Worm (Caenorhabditis elegans) whole organism, L2 larva: ENCODE results near the gene M70.3.

Experiments
- C34F6.9 ChIP-seq: fragments of 150-350 bp; optimal IDR thresholded peaks from 2 replicates; lab custom pipeline; 2014; ENCODE audit warnings: missing biosample characterization, missing genetic modification characterization
- F13H6.1 ChIP-seq: sonication (generic microtip); optimal IDR thresholded peaks from 2 replicates; lab custom pipeline; 2016; ENCODE audit warnings: missing genetic modification characterization, missing compliant biosample characterization
- R02D3.7 ChIP-seq: fragments of 150-350 bp; optimal IDR thresholded peaks from 2 replicates; lab custom pipeline; 2014; ENCODE audit warnings: missing biosample characterization, missing genetic modification characterization
- Y55F3AM.14 ChIP-seq: fragments of 200-800 bp; sonication (Bioruptor generic); optimal IDR thresholded peaks from 2 replicates; lab custom pipeline; 2018; ENCODE audit warnings: mild to moderate bottlenecking, missing genetic modification characterization, missing compliant biosample characterization
- ZK546.5 ChIP-seq: sonication (generic microtip); optimal IDR thresholded peaks from 2 replicates; lab custom pipeline; 2017; ENCODE audit warnings: missing biosample characterization, missing genetic modification characterization
- alr-1 ChIP-seq: fragments of 150-350 bp; optimal IDR thresholded peaks from 2 replicates; lab custom pipeline; 2014; ENCODE audit warnings: missing biosample characterization, missing genetic modification characterization
- aly-2 ChIP-seq: fragments of 150-350 bp; optimal IDR thresholded peaks from 2 replicates; lab custom pipeline; 2014; ENCODE audit warnings: missing biosample characterization, missing genetic modification characterization
- ama-1 ChIP-seq: fragments of 150-350 bp; optimal IDR thresholded peaks from 2 replicates; lab custom pipeline; 2018; ENCODE audit warnings: inconsistent platforms
- blmp-1 ChIP-seq: sonication (generic microtip); optimal IDR thresholded peaks from 2 replicates; lab custom pipeline; 2017; ENCODE audit warnings: missing genetic modification characterization, mild to moderate bottlenecking, missing compliant biosample characterization, antibody characterized with exemption, moderate library complexity; ENCODE audit not compliant: insufficient read depth
- ceh-16 ChIP-seq: fragments of 150-350 bp; optimal IDR thresholded peaks from 2 replicates; lab custom pipeline; 2014; ENCODE audit warnings: missing biosample characterization, missing genetic modification characterization
- ceh-82 ChIP-seq: fragments of 150-350 bp; optimal IDR thresholded peaks from 2 replicates; lab custom pipeline; 2014; ENCODE audit warnings: missing biosample characterization, missing genetic modification characterization
- crh-2 ChIP-seq: sonication (generic microtip); optimal IDR thresholded peaks from 2 replicates; lab custom pipeline; 2017; ENCODE audit warnings: missing biosample characterization, missing genetic modification characterization
- dmd-4 ChIP-seq: sonication (generic microtip); optimal IDR thresholded peaks from 2 replicates; lab custom pipeline; 2017; ENCODE audit warnings: missing biosample characterization, missing genetic modification characterization
- egl-27 ChIP-seq: sonication (generic microtip); optimal IDR thresholded peaks from 3 replicates; lab custom pipeline; 2017; ENCODE audit warnings: missing biosample characterization, missing genetic modification reagents, missing genetic modification characterization
- elt-1 ChIP-seq: fragments of 150-350 bp; optimal IDR thresholded peaks from 2 replicates; lab custom pipeline; 2014; ENCODE audit warnings: missing biosample characterization, missing genetic modification characterization
- elt-3 ChIP-seq: sonication (generic microtip); optimal IDR thresholded peaks from 2 replicates; lab custom pipeline; 2017; ENCODE audit warnings: missing biosample characterization, missing genetic modification characterization
- fos-1 ChIP-seq: fragments of 150-350 bp; optimal IDR thresholded peaks from 2 replicates; lab custom pipeline; 2014; ENCODE audit warnings: missing biosample characterization, missing genetic modification characterization
- gmeb-1 ChIP-seq: fragments of 150-350 bp; optimal IDR thresholded peaks from 2 replicates; lab custom pipeline; 2014; ENCODE audit warnings: missing biosample characterization, missing genetic modification characterization
- lin-11 ChIP-seq: fragments of 150-350 bp; sonication (generic microtip); optimal IDR thresholded peaks from 2 replicates; lab custom pipeline; 2014; ENCODE audit warnings: missing biosample characterization, missing genetic modification characterization, inconsistent platforms, mixed read lengths
- lin-13 ChIP-seq: fragments of 150-350 bp; optimal IDR thresholded peaks from 2 replicates; lab custom pipeline; 2014; ENCODE audit warnings: missing biosample characterization, missing genetic modification reagents, missing genetic modification characterization
- lin-39 ChIP-seq: fragments of 150-350 bp; optimal IDR thresholded peaks from 2 replicates; lab custom pipeline; 2014; ENCODE audit warnings: missing biosample characterization, missing genetic modification reagents, missing genetic modification characterization
- lsy-2 ChIP-seq, 2 experiments: fragments of 150-350 bp in 1 of 2; sonication (generic microtip) in 1 of 2; optimal IDR thresholded peaks; 2 replicates each; lab custom pipeline; 2014 to 2017; ENCODE audit warnings: missing biosample characterization in 2 of 2, missing genetic modification characterization in 2 of 2
- mab-5 ChIP-seq: fragments of 150-350 bp; optimal IDR thresholded peaks from 2 replicates; lab custom pipeline; 2014; ENCODE audit warnings: missing biosample characterization, missing genetic modification characterization
- mbf-1 ChIP-seq: sonication (generic microtip); optimal IDR thresholded peaks from 2 replicates; lab custom pipeline; 2017; ENCODE audit warnings: missing biosample characterization, missing genetic modification characterization
- mdl-1 ChIP-seq, 2 experiments: fragments of 150-350 bp in 1 of 2; sonication (generic microtip) in 1 of 2; optimal IDR thresholded peaks; 2 replicates each; lab custom pipeline; 2017; ENCODE audit warnings: missing biosample characterization in 2 of 2, missing genetic modification characterization in 2 of 2
- nhr-10 ChIP-seq: sonication (generic microtip); optimal IDR thresholded peaks from 2 replicates; lab custom pipeline; 2017; ENCODE audit warnings: missing biosample characterization, missing genetic modification characterization
- nhr-11 ChIP-seq: fragments of 150-350 bp; optimal IDR thresholded peaks from 2 replicates; lab custom pipeline; 2014; ENCODE audit warnings: missing biosample characterization, missing genetic modification characterization
- nhr-12 ChIP-seq: fragments of 150-350 bp; optimal IDR thresholded peaks from 2 replicates; lab custom pipeline; 2014; ENCODE audit warnings: missing biosample characterization, missing genetic modification characterization
- nhr-129 ChIP-seq: fragments of 150-350 bp; optimal IDR thresholded peaks from 2 replicates; lab custom pipeline; 2014; ENCODE audit warnings: missing biosample characterization, missing genetic modification characterization
- nhr-21 ChIP-seq: fragments of 150-350 bp; optimal IDR thresholded peaks from 2 replicates; lab custom pipeline; 2014; ENCODE audit warnings: missing biosample characterization, missing genetic modification characterization
- nhr-23 ChIP-seq: fragments of 150-350 bp; optimal IDR thresholded peaks from 2 replicates; lab custom pipeline; 2014; ENCODE audit warnings: missing biosample characterization, missing genetic modification reagents, missing genetic modification characterization
- nhr-237 ChIP-seq: fragments of 150-350 bp; optimal IDR thresholded peaks from 2 replicates; lab custom pipeline; 2014; ENCODE audit warnings: missing biosample characterization, missing genetic modification characterization
- nhr-25 ChIP-seq: fragments of 150-350 bp; sonication (generic microtip); optimal IDR thresholded peaks from 3 replicates; lab custom pipeline; 2014; ENCODE audit warnings: missing biosample characterization, missing genetic modification characterization
- nhr-6 ChIP-seq: fragments of 150-350 bp; optimal IDR thresholded peaks from 2 replicates; lab custom pipeline; 2014; ENCODE audit warnings: missing biosample characterization, missing genetic modification characterization
- nhr-77 ChIP-seq: fragments of 150-350 bp; optimal IDR thresholded peaks from 2 replicates; lab custom pipeline; 2014; ENCODE audit warnings: missing biosample characterization, missing genetic modification characterization
- peb-1 ChIP-seq: fragments of 150-350 bp; optimal IDR thresholded peaks from 2 replicates; lab custom pipeline; 2014; ENCODE audit warnings: missing biosample characterization, missing genetic modification characterization
- sem-4 ChIP-seq: fragments of 150-350 bp; optimal IDR thresholded peaks from 2 replicates; lab custom pipeline; 2014; ENCODE audit warnings: missing biosample characterization, missing genetic modification reagents, missing genetic modification characterization
- skn-1 ChIP-seq: sonication (generic microtip); optimal IDR thresholded peaks from 2 replicates; lab custom pipeline; 2017; ENCODE audit warnings: missing biosample characterization, missing genetic modification characterization
- sma-3 ChIP-seq: sonication (generic microtip); optimal IDR thresholded peaks from 2 replicates; lab custom pipeline; 2016; ENCODE audit warnings: missing genetic modification reagents, missing genetic modification characterization, missing compliant biosample characterization
- sma-9 ChIP-seq, 2 experiments: fragments of 150-350 bp in 1 of 2; sonication (generic microtip) in 1 of 2; optimal IDR thresholded peaks; 2 replicates each; lab custom pipeline; 2014 to 2016; ENCODE audit warnings: missing genetic modification characterization in 2 of 2, mild to moderate bottlenecking in 1 of 2, missing biosample characterization in 1 of 2, missing compliant biosample characterization in 1 of 2, missing genetic modification reagents in 1 of 2, moderate library complexity in 1 of 2
- snpc-4 ChIP-seq: fragments of 150-350 bp; optimal IDR thresholded peaks from 2 replicates; lab custom pipeline; 2014; ENCODE audit warnings: missing biosample characterization, missing genetic modification characterization
- unc-39 ChIP-seq: fragments of 150-350 bp; optimal IDR thresholded peaks from 2 replicates; lab custom pipeline; 2014; ENCODE audit warnings: missing biosample characterization, missing genetic modification characterization
- unc-55 ChIP-seq: fragments of 150-350 bp; sonication (generic microtip); optimal IDR thresholded peaks from 3 replicates; lab custom pipeline; 2014; ENCODE audit warnings: missing biosample characterization, missing genetic modification reagents, missing genetic modification characterization
- unc-62 ChIP-seq: fragments of 150-350 bp; optimal IDR thresholded peaks from 2 replicates; lab custom pipeline; 2014; ENCODE audit warnings: missing biosample characterization, missing genetic modification reagents, missing genetic modification characterization
- zag-1 ChIP-seq: fragments of 150-350 bp; optimal IDR thresholded peaks from 2 replicates; lab custom pipeline; 2014; ENCODE audit warnings: missing biosample characterization, missing genetic modification characterization
- ztf-1 ChIP-seq: fragments of 200-800 bp; sonication (Bioruptor generic); conservative IDR thresholded peaks from 2 replicates; pipeline ENCODE4 v1.3.6; 2022; ENCODE audit warnings: missing genetic modification characterization, missing compliant biosample characterization
- ztf-11 ChIP-seq: sonication (generic microtip); optimal IDR thresholded peaks from 2 replicates; lab custom pipeline; 2017; ENCODE audit warnings: missing biosample characterization, missing genetic modification characterization
- ztf-4 ChIP-seq: fragments of 150-350 bp; optimal IDR thresholded peaks from 2 replicates; lab custom pipeline; 2014; ENCODE audit warnings: missing biosample characterization, missing genetic modification characterization

M70.3 gene

DNA sequence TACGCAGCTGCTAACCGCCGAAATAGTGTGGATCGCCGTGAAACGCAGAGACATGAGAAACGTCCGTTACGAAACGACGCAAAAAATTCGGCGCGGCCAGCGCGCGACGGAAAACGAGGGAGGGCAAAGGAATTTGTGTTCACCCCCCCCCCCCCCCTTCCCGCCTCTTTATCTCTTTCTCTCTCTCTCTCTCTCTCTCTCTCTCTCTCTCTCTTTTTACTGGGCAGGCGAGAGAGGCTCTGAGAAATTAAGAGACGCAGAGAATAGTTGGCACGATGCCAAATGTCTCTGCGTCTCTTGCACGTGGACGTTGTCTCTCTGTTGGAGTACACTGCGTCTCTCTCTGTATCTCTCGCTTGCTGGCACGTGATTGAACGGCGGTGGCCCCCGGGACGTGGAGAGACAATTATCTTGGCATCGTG, 22.9 kb downstream of the M70.3 start:
- TF ChIP-seq peb-1 (tag; lab: Kevin White, UChicago) (no peak), ztf-1 (GFP tag; lab: Robert Waterston, UW) (peak; percentile 95; the same call in 1 of the 2 replicates), F13H6.1 (tag; lab: Kevin White, UChicago) (peak; percentile 100), fos-1 (peak; percentile 79), ZK546.5 (tag; lab: Kevin White, UChicago) (peak; percentile 62), egl-27 (peak; percentile 98), nhr-77 (tag; lab: Kevin White, UChicago) (peak; percentile 66), lin-11 (tag; lab: Kevin White, UChicago) (peak; percentile 77), nhr-12 (tag; lab: Kevin White, UChicago) (peak; percentile 15), Y55F3AM.14 (GFP tag; lab: Kevin White, UChicago) (peak; percentile 98), dmd-4 (no peak), skn-1 (tag; lab: Kevin White, UChicago) (no peak), elt-1 (tag; lab: Kevin White, UChicago) (no peak), ceh-16 (peak; percentile 47), lin-39 (tag; lab: Kevin White, UChicago) (no peak), ceh-82 (tag; lab: Kevin White, UChicago) (peak; percentile 84), zag-1 (tag; lab: Kevin White, UChicago) (peak; percentile 85), lsy-2 (tag; optimal IDR thresholded peaks at IDR 0.05; lab: Kevin White, UChicago) (peak; percentile 89 to 94), nhr-11 (tag; lab: Kevin White, UChicago) (no peak), mdl-1 (tag; optimal IDR thresholded peaks at IDR 0.05; lab: Kevin White, UChicago) (peak; percentile 98 to 99), aly-2 (tag; lab: Kevin White, UChicago) (no peak), R02D3.7 (tag; lab: Kevin White, UChicago) (peak; percentile 39), elt-3 (tag; lab: Kevin White, UChicago) (no peak), blmp-1 (peak; percentile 80), C34F6.9 (tag; lab: Kevin White, UChicago) (peak; percentile 94), nhr-25 (tag; lab: Kevin White, UChicago) (peak; percentile 98), nhr-21 (tag; lab: Kevin White, UChicago) (peak; percentile 98), crh-2 (tag; lab: Kevin White, UChicago) (peak; percentile 98), nhr-237 (tag; lab: Kevin White, UChicago) (peak; percentile 84), unc-39 (tag; lab: Kevin White, UChicago) (peak; percentile 17), ztf-11 (tag; lab: Kevin White, UChicago) (no peak), mbf-1 (tag; lab: Kevin White, UChicago) (no peak), nhr-10 (tag; lab: Kevin White, UChicago) (peak; percentile 81), sem-4 (tag; lab: Kevin White, UChicago) (peak; percentile 92), ztf-4 (tag; lab: Kevin White, UChicago) (peak; percentile 75), alr-1 (tag; lab: Kevin White, UChicago) (no peak), ama-1 (lab: Kevin White, UChicago) (peak; percentile 64), mab-5 (tag; lab: Kevin White, UChicago) (peak; percentile 95), sma-3 (GFP tag; lab: Kevin White, UChicago) (peak; percentile 98), nhr-23 (tag; lab: Kevin White, UChicago) (no peak), snpc-4 (tag; lab: Kevin White, UChicago) (peak; percentile 60), nhr-6 (tag; lab: Kevin White, UChicago) (peak; percentile 92), unc-62 (peak; percentile 78), lin-13 (GFP tag; lab: Kevin White, UChicago) (peak; percentile 94), unc-55 (GFP tag; lab: Kevin White, UChicago) (peak; percentile 82), sma-9 (GFP tag; optimal IDR thresholded peaks at IDR 0.05; lab: Kevin White, UChicago) (peak; percentile 99), sma-9 (tag; optimal IDR thresholded peaks at IDR 0.05; lab: Kevin White, UChicago) (peak; percentile 62), nhr-129 (peak; percentile 85), gmeb-1 (tag; lab: Kevin White, UChicago) (peak; percentile 90)
